Worm (Caenorhabditis elegans) whole organism, midembryonic: ENCODE measurements around the gene patr-1.

Experiments
- T22C8.4 ChIP-seq: fragments of 200-800 bp; sonication (Bioruptor generic); IDR thresholded peaks from 2 replicates; pipeline ENCODE4 v1.3.6; 2022; ENCODE audit warnings: missing genetic modification characterization, missing compliant biosample characterization
- cog-1 ChIP-seq: sonication (generic microtip); optimal IDR thresholded peaks from 2 replicates; lab custom pipeline; 2016; ENCODE audit warnings: missing genetic modification characterization, missing compliant biosample characterization
- flt-1 ChIP-seq: fragments of 200-800 bp; sonication (Bioruptor generic); IDR thresholded peaks from 2 replicates; pipeline ENCODE4 v1.3.6; 2022; ENCODE audit warnings: missing genetic modification characterization, missing compliant biosample characterization
- klf-2 ChIP-seq: fragments of 200-800 bp; sonication (Bioruptor generic); conservative IDR thresholded peaks from 2 replicates; pipeline ENCODE4 v1.3.6; 2022; ENCODE audit warnings: missing genetic modification reagents, missing genetic modification characterization, missing compliant biosample characterization
- med-1 ChIP-seq: sonication (generic microtip); optimal IDR thresholded peaks from 2 replicates; lab custom pipeline; 2017; ENCODE audit warnings: missing genetic modification characterization, mild to moderate bottlenecking, missing compliant biosample characterization, antibody characterized with exemption, missing genetic modification reagents; ENCODE audit not compliant: insufficient read depth
- ref-1 ChIP-seq: fragments of 200-800 bp; sonication (Bioruptor generic); conservative IDR thresholded peaks from 2 replicates; pipeline ENCODE4 v1.3.6; 2022; ENCODE audit warnings: missing genetic modification reagents, missing genetic modification characterization, missing compliant biosample characterization
- tab-1 ChIP-seq: fragments of 200-800 bp; sonication (Bioruptor generic); IDR thresholded peaks from 2 replicates; pipeline ENCODE4 v1.3.6; 2022; ENCODE audit warnings: missing genetic modification characterization, missing compliant biosample characterization
- ztf-29 ChIP-seq: fragments of 200-800 bp; sonication (Bioruptor generic); IDR thresholded peaks from 2 replicates; pipeline ENCODE4 v1.3.6; 2022; ENCODE audit warnings: missing genetic modification reagents, missing genetic modification characterization, missing compliant biosample characterization

DNA sequence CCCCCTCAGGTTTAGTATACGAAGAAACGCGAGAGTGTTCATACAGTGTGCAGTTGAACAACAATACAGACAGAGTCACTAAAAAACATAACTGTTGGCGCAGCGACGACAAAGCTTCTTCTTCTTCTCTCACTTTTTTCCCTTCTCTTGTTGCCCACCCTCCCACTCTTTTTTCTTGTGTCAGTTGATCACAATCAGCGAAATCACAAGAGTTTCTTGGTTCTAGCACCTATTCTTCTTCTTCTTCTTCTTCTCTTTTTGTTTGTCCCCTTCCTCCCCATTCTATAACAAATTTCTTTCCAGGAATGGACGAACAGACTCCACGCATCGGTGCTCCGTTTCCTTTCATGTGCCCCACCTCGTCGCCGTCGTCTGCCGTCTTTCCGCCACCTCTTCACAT, 12.7 kb upstream of the patr-1 start, which contains the start of gene F43G6.4:
- no peak for TF ChIP-seq ref-1 (GFP tag; lab: Robert Waterston, UW)
- TF ChIP-seq flt-1 (GFP tag; lab: Robert Waterston, UW), result no peak
- no peak for TF ChIP-seq klf-2 (GFP tag; lab: Robert Waterston, UW)
- no peak for TF ChIP-seq ztf-29 (GFP tag; lab: Robert Waterston, UW)
- TF ChIP-seq tab-1 (GFP tag; lab: Robert Waterston, UW), result no peak
- no peak for TF ChIP-seq cog-1 (tag; lab: Kevin White, UChicago)
- no peak for TF ChIP-seq T22C8.4 (GFP tag; lab: Robert Waterston, UW)
- TF ChIP-seq med-1 (GFP tag; lab: Kevin White, UChicago), result no peak
